Worm (Caenorhabditis elegans): Measurements from ENCODE around the gene dop-1.

dop-1 gene

ce11 chrX:4410280-4410911 lies 8.3 kb downstream of the dop-1 start:
- TF ChIP-seq aly-2 (tag; optimal IDR thresholded peaks at IDR 0.05) (no peak), attf-4 (tag; optimal IDR thresholded peaks at IDR 0.05) (no peak), mdl-1 (tag; optimal IDR thresholded peaks at IDR 0.05) (no peak), nhr-48 (tag; optimal IDR thresholded peaks at IDR 0.05) (peak; percentile 3), tra-1 (GFP tag; IDR thresholded peaks at IDR 0.05) (no peak), ceh-28 (tag; optimal IDR thresholded peaks at IDR 0.05) (no peak), pqm-1 (tag; optimal IDR thresholded peaks at IDR 0.05) (no peak), arid-1 (GFP tag; conservative IDR thresholded peaks at IDR 0.05) (no peak), ctbp-1 (GFP tag; IDR thresholded peaks at IDR 0.05) (no peak), pha-4 (GFP tag; IDR thresholded peaks at IDR 0.05) (peak; percentile 48; the same call in 1 of the 2 replicates), pha-4 (tag; optimal IDR thresholded peaks at IDR 0.05) (no peak), dmd-6 (GFP tag; IDR thresholded peaks at IDR 0.05) (peak; percentile 29; the same call in 1 of the 2 replicates), daf-8 (GFP tag; IDR thresholded peaks at IDR 0.05) (no peak), hif-1 (tag; optimal IDR thresholded peaks at IDR 0.05) (no peak), unc-62 (GFP tag; optimal IDR thresholded peaks at IDR 0.05 in 1 of 2) (no peak), unc-62 (tag; optimal IDR thresholded peaks at IDR 0.05) (no peak), nhr-25 (tag; optimal IDR thresholded peaks at IDR 0.05; ENCODE audit: borderline replicate concordance, insufficient read depth) (no peak), unc-39 (tag; optimal IDR thresholded peaks at IDR 0.05) (no peak), cey-2 (tag; optimal IDR thresholded peaks at IDR 0.05; ENCODE audit: borderline replicate concordance, insufficient read depth) (no peak), mes-2 (tag; optimal IDR thresholded peaks at IDR 0.05; ENCODE audit: poor library complexity, severe bottlenecking) (no peak), nhr-77 (tag; optimal IDR thresholded peaks at IDR 0.05) (no peak), zip-2 (tag; optimal IDR thresholded peaks at IDR 0.05) (no peak), lsy-2 (tag; optimal IDR thresholded peaks at IDR 0.05) (no peak), php-3 (GFP tag; IDR thresholded peaks at IDR 0.05) (no peak), nhr-237 (tag; optimal IDR thresholded peaks at IDR 0.05) (no peak), nhr-28 (tag; optimal IDR thresholded peaks at IDR 0.05) (no peak), dve-1 (tag; optimal IDR thresholded peaks at IDR 0.05; ENCODE audit: insufficient read depth) (no peak), zag-1 (tag; optimal IDR thresholded peaks at IDR 0.05) (no peak), mdt-29 (GFP tag; IDR thresholded peaks at IDR 0.05) (no peak), nhr-42 (GFP tag; IDR thresholded peaks at IDR 0.05) (no peak), ceh-20 (GFP tag; IDR thresholded peaks at IDR 0.05) (no peak), ceh-32 (tag; optimal IDR thresholded peaks at IDR 0.05; ENCODE audit: poor library complexity) (no peak), ces-1 (GFP tag; optimal IDR thresholded peaks at IDR 0.05) (no peak), F49E8.2 (tag; optimal IDR thresholded peaks at IDR 0.05; ENCODE audit: borderline replicate concordance) (no peak), tag-97 (GFP tag; IDR thresholded peaks at IDR 0.05) (no peak), egl-43 (GFP tag; IDR thresholded peaks at IDR 0.05) (no peak), nhr-11 (tag; optimal IDR thresholded peaks at IDR 0.05) (no peak), nhr-102 (tag; optimal IDR thresholded peaks at IDR 0.05) (no peak), zfp-3 (GFP tag; conservative IDR thresholded peaks at IDR 0.05) (no peak; the same call in 1 of the 2 replicates), lir-3 (tag; optimal IDR thresholded peaks at IDR 0.05) (peak; percentile 13), hmg-1.1 (GFP tag; IDR thresholded peaks at IDR 0.05) (no peak), Y48G9A.11 (GFP tag; IDR thresholded peaks at IDR 0.05) (0 out of 2 replicates have a peak, but pooled peaks have one; percentile 52), hlh-11 (tag; optimal IDR thresholded peaks at IDR 0.05) (no peak), gei-8 (GFP tag; optimal IDR thresholded peaks at IDR 0.05) (no peak), nhr-6 (tag; optimal IDR thresholded peaks at IDR 0.05) (no peak), dmd-8 (GFP tag; IDR thresholded peaks at IDR 0.05) (0 out of 2 replicates have a peak, but pooled peaks have one; percentile 58), nhr-41 (GFP tag; IDR thresholded peaks at IDR 0.05) (no peak), nhr-10 (tag; optimal IDR thresholded peaks at IDR 0.05) (no peak), hlh-30 (tag; optimal IDR thresholded peaks at IDR 0.05; ENCODE audit: insufficient read depth) (no peak), nhr-111 (GFP tag; optimal IDR thresholded peaks at IDR 0.05) (no peak)

Data from whole organism, L4 larva.